Fruit fly (Drosophila melanogaster): ENCODE measurements around the gene CG10163.

CG10163 gene

DNA sequence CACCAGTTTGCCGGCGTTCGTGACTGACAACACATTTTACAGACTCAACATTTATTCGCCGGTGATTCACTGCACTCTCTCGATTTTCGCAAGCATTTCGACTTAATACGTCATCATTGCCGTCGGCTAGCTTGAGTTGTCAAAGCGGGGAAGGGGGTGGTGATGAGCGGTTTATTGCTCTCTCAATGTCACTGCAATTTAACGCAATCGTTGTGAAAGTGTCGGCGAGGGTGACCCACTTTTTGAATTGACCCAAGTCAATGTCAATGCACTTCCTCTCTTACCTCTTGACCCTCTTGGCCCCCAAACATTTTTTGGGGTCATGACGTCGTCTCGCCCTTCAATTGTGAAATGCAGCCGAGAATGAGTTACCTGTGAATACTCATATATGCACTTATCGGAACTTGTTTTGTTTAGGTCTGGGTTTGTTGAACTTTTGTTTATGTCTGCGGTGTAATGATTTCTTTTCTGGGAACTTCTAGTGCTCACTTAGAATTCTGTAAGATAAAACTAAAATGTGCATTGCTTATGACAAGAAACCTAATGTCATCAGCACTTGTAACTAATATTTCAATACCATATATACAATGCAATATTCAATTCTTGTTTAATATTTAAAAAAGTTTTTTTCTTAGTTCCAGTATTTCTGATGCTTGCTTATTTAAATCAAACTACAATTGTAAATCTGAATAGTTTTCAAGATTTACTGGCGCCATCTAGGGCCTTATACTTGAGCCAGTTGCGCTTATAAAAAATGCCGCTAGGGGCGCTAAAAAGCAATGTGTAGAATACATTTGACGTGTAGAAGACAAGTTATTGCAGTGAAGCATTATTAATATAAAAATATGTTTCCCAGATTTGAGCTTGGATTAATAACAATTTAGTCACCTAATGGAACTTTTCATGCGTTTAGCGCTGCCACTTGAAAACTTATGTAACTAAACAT lies 5.6 kb upstream of the CG10163 start (continued):
- no peak for TF ChIP-seq da (GFP tag; optimal IDR thresholded peaks at IDR 0.05)
- TF ChIP-seq Neu2 (GFP tag; optimal IDR thresholded peaks at IDR 0.05; ENCODE audit: borderline replicate concordance), result no peak
- peak; percentile 42 for TF ChIP-seq bcd (GFP tag; optimal IDR thresholded peaks at IDR 0.05)
- TF ChIP-seq sens (GFP tag), result peak; percentile 94
- TF ChIP-seq nerfin-2 (GFP tag; IDR thresholded peaks at IDR 0.05; ENCODE audit: partially characterized antibody), result no peak
- TF ChIP-seq CG1792 (GFP tag; optimal IDR thresholded peaks at IDR 0.05), result no peak
- no peak for TF ChIP-seq Fer2 (tag; optimal IDR thresholded peaks at IDR 0.05)
- TF ChIP-seq gt (GFP tag; IDR thresholded peaks at IDR 0.05), result no peak
- peak; percentile 1 for TF ChIP-seq CG2116 (GFP tag; optimal IDR thresholded peaks at IDR 0.05)
- TF ChIP-seq cg (GFP tag; optimal IDR thresholded peaks at IDR 0.05), result no peak
- TF ChIP-seq CG30020 (tag; optimal IDR thresholded peaks at IDR 0.05), result no peak
- TF ChIP-seq CG11695 (GFP tag; IDR thresholded peaks at IDR 0.05), result no peak
- TF ChIP-seq Bdp1 (GFP tag; optimal IDR thresholded peaks at IDR 0.05), result no peak
- TF ChIP-seq stc (GFP tag; IDR thresholded peaks at IDR 0.05), result no peak
- no peak for TF ChIP-seq Xrp1 (GFP tag; IDR thresholded peaks at IDR 0.05)
- TF ChIP-seq Gug (GFP tag; IDR thresholded peaks at IDR 0.05), result 0 out of 4 replicates have a peak, but pooled peaks have one; percentile 21
- TF ChIP-seq CG17612 (GFP tag; IDR thresholded peaks at IDR 0.05), result no peak
- TF ChIP-seq CG4617 (GFP tag; optimal IDR thresholded peaks at IDR 0.05; ENCODE audit: borderline replicate concordance), result peak; percentile 9
- TF ChIP-seq Gsc (GFP tag; IDR thresholded peaks at IDR 0.05), result no peak
- no peak for TF ChIP-seq Taf1 (GFP tag; IDR thresholded peaks at IDR 0.05)
- TF ChIP-seq dan (GFP tag; IDR thresholded peaks at IDR 0.05), result no peak
- TF ChIP-seq CG1832 (GFP tag; optimal IDR thresholded peaks at IDR 0.05), result no peak
- no peak for TF ChIP-seq Dfd (GFP tag; optimal IDR thresholded peaks at IDR 0.05)
- no peak for TF ChIP-seq CG4404 (GFP tag; IDR thresholded peaks at IDR 0.05)
- TF ChIP-seq Myb (GFP tag; optimal IDR thresholded peaks at IDR 0.05), result peak; percentile 13
- no peak for TF ChIP-seq CG9797 (GFP tag; optimal IDR thresholded peaks at IDR 0.05)
- TF ChIP-seq CG13424 (tag; optimal IDR thresholded peaks at IDR 0.05), result peak; percentile 51
- no peak for TF ChIP-seq CG34376 (GFP tag; optimal IDR thresholded peaks at IDR 0.05)
- TF ChIP-seq Chrac-16 (GFP tag; optimal IDR thresholded peaks at IDR 0.05), result peak; percentile 61
- 0 out of 3 replicates have a peak, but pooled peaks have one; percentile 29 for TF ChIP-seq gce (GFP tag; IDR thresholded peaks at IDR 0.05)
- TF ChIP-seq CG15479 (GFP tag; optimal IDR thresholded peaks at IDR 0.05), result no peak
- peak; percentile 70 for TF ChIP-seq sob (GFP tag; IDR thresholded peaks at IDR 0.05)
- no peak for TF ChIP-seq CG5245 (GFP tag; optimal IDR thresholded peaks at IDR 0.05)
- peak; percentile 28 for TF ChIP-seq pum (GFP tag; optimal IDR thresholded peaks at IDR 0.05)
- no peak for TF ChIP-seq D19B (GFP tag; optimal IDR thresholded peaks at IDR 0.05)
- TF ChIP-seq mld (GFP tag; IDR thresholded peaks at IDR 0.05; ENCODE audit: partially characterized antibody), result no peak
- no peak for TF ChIP-seq hkb (optimal IDR thresholded peaks at IDR 0.05)
- no peak for TF ChIP-seq hkb (GFP tag; IDR thresholded peaks at IDR 0.05)
- no peak for TF ChIP-seq CG12219 (GFP tag; optimal IDR thresholded peaks at IDR 0.05)
- no peak for TF ChIP-seq unc-4 (GFP tag; IDR thresholded peaks at IDR 0.05; ENCODE audit: partially characterized antibody)
- no peak for TF ChIP-seq usp (GFP tag; optimal IDR thresholded peaks at IDR 0.05)
- TF ChIP-seq lab (GFP tag; optimal IDR thresholded peaks at IDR 0.05), result peak; percentile 20
- no peak for TF ChIP-seq Doc3 (GFP tag; IDR thresholded peaks at IDR 0.05; ENCODE audit: partially characterized antibody)
- TF ChIP-seq CG42726 (GFP tag; IDR thresholded peaks at IDR 0.05; ENCODE audit: partially characterized antibody), result peak; percentile 66; the same call in 1 of the 2 replicates
- no peak for TF ChIP-seq toy (GFP tag; IDR thresholded peaks at IDR 0.05)
- no peak for TF ChIP-seq pfk (GFP tag; optimal IDR thresholded peaks at IDR 0.05)
- no peak for TF ChIP-seq Doc2 (GFP tag; IDR thresholded peaks at IDR 0.05)
- TF ChIP-seq CG30403 (GFP tag; optimal IDR thresholded peaks at IDR 0.05), result peak; percentile 70
- no peak for TF ChIP-seq tap (tag; optimal IDR thresholded peaks at IDR 0.05)
- TF ChIP-seq Adf1 (GFP tag; IDR thresholded peaks at IDR 0.05), result no peak
